Worm (Caenorhabditis elegans): Measurements from ENCODE around the gene F53B7.4.
A peak's percentile ranks its signal among the peaks of the same experiment; 100 is the strongest.

Gene F53B7.4

DNA sequence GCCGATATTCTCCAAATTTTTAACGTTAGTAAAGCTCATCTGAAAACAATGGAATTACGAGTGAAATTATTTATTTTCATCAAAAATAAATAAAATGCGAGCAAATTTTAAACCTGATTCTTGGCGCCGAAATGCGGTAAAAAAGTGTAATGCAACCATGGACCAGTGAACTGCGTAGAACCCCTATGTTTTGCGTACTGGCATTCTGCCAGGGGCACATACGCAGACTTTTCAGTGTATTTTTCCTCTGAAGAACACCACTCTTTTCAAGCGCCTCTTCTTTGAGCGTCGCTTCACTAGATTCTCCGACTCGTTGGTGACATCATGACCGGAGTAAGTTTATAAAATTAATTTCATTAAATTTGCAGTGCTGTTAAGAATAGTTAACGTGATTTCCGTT, 36.8 kb downstream of the F53B7.4 start, which contains the start of the genes ctf-4 and eef-1G (continued):
- TF ChIP-seq mml-1 (tag; optimal IDR thresholded peaks at IDR 0.05), result no peak
- peak; percentile 3 for TF ChIP-seq mdl-1 (tag; optimal IDR thresholded peaks at IDR 0.05)
- TF ChIP-seq unc-39 (tag; optimal IDR thresholded peaks at IDR 0.05), result no peak
- no peak for TF ChIP-seq fkh-2 (tag; optimal IDR thresholded peaks at IDR 0.05)
- TF ChIP-seq nhr-23 (tag; optimal IDR thresholded peaks at IDR 0.05), result peak; percentile 99
- TF ChIP-seq snpc-4 (tag; optimal IDR thresholded peaks at IDR 0.05), result peak; percentile 93
- peak; percentile 72 for TF ChIP-seq fos-1 (tag; optimal IDR thresholded peaks at IDR 0.05)
- peak; percentile 92 for TF ChIP-seq egl-27 (tag; optimal IDR thresholded peaks at IDR 0.05)
- TF ChIP-seq ceh-9 (tag; optimal IDR thresholded peaks at IDR 0.05), result no peak
- TF ChIP-seq ceh-28 (tag; optimal IDR thresholded peaks at IDR 0.05), result peak; percentile 82
- TF ChIP-seq pha-4 (tag; optimal IDR thresholded peaks at IDR 0.05), result peak; percentile 99
- peak; percentile 88 for TF ChIP-seq tbx-2 (tag; optimal IDR thresholded peaks at IDR 0.05)
- TF ChIP-seq lin-39 (tag; optimal IDR thresholded peaks at IDR 0.05), result peak; percentile 96
- TF ChIP-seq lsy-12 (tag; optimal IDR thresholded peaks at IDR 0.05), result peak; percentile 93
- TF ChIP-seq egl-5 (tag; optimal IDR thresholded peaks at IDR 0.05), result peak; percentile 97
- TF ChIP-seq lin-15B (tag; optimal IDR thresholded peaks at IDR 0.05), result peak; percentile 98

DNA sequence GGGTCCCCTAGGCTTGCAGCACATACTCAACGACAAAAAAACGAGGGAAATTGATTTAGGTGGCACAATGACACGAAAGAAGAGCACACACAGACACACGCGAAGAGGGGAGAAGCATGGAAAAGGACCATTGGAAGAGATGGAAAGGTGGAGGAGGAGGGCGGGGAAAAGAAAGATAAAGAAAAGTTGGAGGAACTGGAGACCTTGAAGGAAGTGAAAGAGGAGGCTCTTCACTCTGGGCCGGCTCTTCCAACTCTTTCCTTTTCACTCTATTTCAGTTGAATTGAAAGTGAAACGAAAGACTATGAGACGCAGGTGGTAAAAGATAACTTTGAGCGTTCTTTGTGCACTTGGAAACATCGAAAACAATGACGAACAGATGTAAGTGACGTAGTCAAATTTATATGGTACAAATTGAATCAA, 40.9 kb downstream of the F53B7.4 start:
- TF ChIP-seq fkh-10 (GFP tag; optimal IDR thresholded peaks at IDR 0.05), result peak; percentile 67
- no peak for TF ChIP-seq lin-15B (tag; optimal IDR thresholded peaks at IDR 0.05)
- peak; percentile 52 for TF ChIP-seq jun-1 (tag; optimal IDR thresholded peaks at IDR 0.05)
- TF ChIP-seq daf-12 (tag; optimal IDR thresholded peaks at IDR 0.05), result no peak
- TF ChIP-seq elt-3 (tag; optimal IDR thresholded peaks at IDR 0.05), result no peak
- TF ChIP-seq hmg-11 (tag; optimal IDR thresholded peaks at IDR 0.05), result peak; percentile 81
- peak; percentile 42 for TF ChIP-seq snpc-4 (tag; optimal IDR thresholded peaks at IDR 0.05)
- TF ChIP-seq fkh-2 (tag; optimal IDR thresholded peaks at IDR 0.05), result no peak
- TF ChIP-seq tbx-2 (tag; optimal IDR thresholded peaks at IDR 0.05), result peak; percentile 59
- TF ChIP-seq ceh-28 (tag; optimal IDR thresholded peaks at IDR 0.05), result peak; percentile 32
- peak; percentile 76 for TF ChIP-seq egl-5 (tag; optimal IDR thresholded peaks at IDR 0.05)
- TF ChIP-seq lin-39 (tag; optimal IDR thresholded peaks at IDR 0.05), result peak; percentile 56
- peak; percentile 73 for TF ChIP-seq nfya-1 (tag; optimal IDR thresholded peaks at IDR 0.05; ENCODE audit: insufficient read depth)
- peak; percentile 27 for TF ChIP-seq elt-2 (tag; optimal IDR thresholded peaks at IDR 0.05)
- TF ChIP-seq pqm-1 (tag; optimal IDR thresholded peaks at IDR 0.05), result peak; percentile 20
- peak; percentile 60 for TF ChIP-seq ama-1 (optimal IDR thresholded peaks at IDR 0.05)
- TF ChIP-seq ceh-16 (tag; optimal IDR thresholded peaks at IDR 0.05), result no peak
- peak; percentile 43 for TF ChIP-seq lsy-12 (tag; optimal IDR thresholded peaks at IDR 0.05)
- peak; percentile 34 for TF ChIP-seq pha-4 (tag; optimal IDR thresholded peaks at IDR 0.05)
- TF ChIP-seq nhr-11 (tag; optimal IDR thresholded peaks at IDR 0.05), result peak; percentile 51

DNA sequence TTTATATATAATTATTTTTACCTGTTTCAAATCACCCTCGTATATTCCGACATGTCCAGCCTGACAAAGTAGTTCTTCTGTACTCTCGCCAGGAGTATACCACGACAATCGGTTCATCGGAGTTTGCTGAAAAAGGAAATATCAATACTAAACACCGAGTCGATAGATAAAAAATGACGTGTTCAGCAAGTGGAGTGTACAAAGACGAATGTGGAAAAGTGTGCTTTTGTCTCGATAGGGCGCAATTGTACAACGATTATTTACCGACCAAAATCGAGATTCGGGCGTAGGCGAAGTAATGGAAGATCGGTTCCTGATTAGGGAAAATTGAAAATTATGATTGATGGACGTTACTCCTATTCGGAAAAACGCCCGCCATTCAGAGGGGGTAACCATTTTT, 41.8 kb downstream of the F53B7.4 start, which contains the start of gene vps-36:
TSS of gene vps-36 (minus strand) at position 126 of the 400 bp plus-strand sequence.
- TF ChIP-seq nhr-43 (tag; optimal IDR thresholded peaks at IDR 0.05; ENCODE audit: poor library complexity, severe bottlenecking) (no peak), lin-15B (tag; optimal IDR thresholded peaks at IDR 0.05) (peak; percentile 21), ceh-28 (tag; optimal IDR thresholded peaks at IDR 0.05) (no peak), fkh-2 (tag; optimal IDR thresholded peaks at IDR 0.05) (no peak), nhr-237 (tag; optimal IDR thresholded peaks at IDR 0.05) (no peak), pqm-1 (tag; optimal IDR thresholded peaks at IDR 0.05) (peak; percentile 59), elt-2 (tag; optimal IDR thresholded peaks at IDR 0.05) (peak; percentile 65), nhr-67 (tag; optimal IDR thresholded peaks at IDR 0.05) (no peak), pha-4 (tag; optimal IDR thresholded peaks at IDR 0.05) (peak; percentile 74), hmg-11 (tag; optimal IDR thresholded peaks at IDR 0.05) (no peak)

DNA sequence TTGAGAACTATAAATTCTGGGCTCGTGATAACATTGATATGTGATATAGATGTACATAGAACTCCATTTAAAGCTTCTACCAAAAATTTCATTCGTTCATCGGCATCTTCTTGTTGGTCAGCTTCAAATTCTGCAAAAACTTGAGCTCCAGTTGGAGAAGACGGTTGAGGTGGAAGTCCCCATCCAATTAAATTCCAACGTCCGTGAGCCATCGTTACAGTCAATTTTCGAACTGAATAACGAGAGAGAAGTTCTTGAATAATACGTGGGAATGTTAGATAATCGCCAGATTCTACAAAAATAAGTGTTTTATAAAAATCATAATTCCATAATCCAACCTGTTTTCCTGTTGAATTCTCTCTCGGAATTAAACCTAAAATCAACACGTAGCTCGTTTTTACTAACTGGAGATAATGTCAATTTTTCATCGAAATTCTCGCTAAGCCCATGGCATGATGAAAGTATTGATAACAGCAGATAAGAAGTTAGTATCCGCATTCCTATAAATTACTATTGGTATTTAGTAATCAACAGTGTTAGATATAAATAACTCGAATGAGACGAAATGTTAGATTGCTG, 43.9 kb downstream of the F53B7.4 start, which contains the start of gene pigt-1:
TSS of gene pigt-1 (minus strand) at position 500 of the 579 bp plus-strand sequence.
- TF ChIP-seq ceh-16 (tag; optimal IDR thresholded peaks at IDR 0.05), result no peak
- no peak for TF ChIP-seq lin-15B (tag; optimal IDR thresholded peaks at IDR 0.05)
- TF ChIP-seq elt-2 (tag; optimal IDR thresholded peaks at IDR 0.05), result peak; percentile 37
- TF ChIP-seq nhr-43 (tag; optimal IDR thresholded peaks at IDR 0.05; ENCODE audit: poor library complexity, severe bottlenecking), result peak; percentile 28
- no peak for TF ChIP-seq lin-39 (tag; optimal IDR thresholded peaks at IDR 0.05)
- no peak for TF ChIP-seq ztf-4 (tag; optimal IDR thresholded peaks at IDR 0.05)
- peak; percentile 35 for TF ChIP-seq ceh-28 (tag; optimal IDR thresholded peaks at IDR 0.05)
